Worm (Caenorhabditis elegans): Measurements from ENCODE around the gene F56D2.8.

The F56D2.8 gene

ce11 chrIII:5615675-5616074 lies 33.0 kb upstream of the F56D2.8 start:
- TF ChIP-seq ceh-13 (GFP tag; optimal IDR thresholded peaks at IDR 0.05): no peak
- TF ChIP-seq hnd-1 (tag; optimal IDR thresholded peaks at IDR 0.05): no peak
- TF ChIP-seq F13C5.2 (tag; optimal IDR thresholded peaks at IDR 0.05): no peak
- TF ChIP-seq tra-4 (tag; optimal IDR thresholded peaks at IDR 0.05): no peak
- TF ChIP-seq ama-1 (optimal IDR thresholded peaks at IDR 0.05): no peak
- TF ChIP-seq flt-1 (GFP tag; IDR thresholded peaks at IDR 0.05): no peak
- no peak for TF ChIP-seq ets-7 (tag; optimal IDR thresholded peaks at IDR 0.05)
- no peak for TF ChIP-seq tbx-11 (GFP tag; IDR thresholded peaks at IDR 0.05)
- no peak for TF ChIP-seq sea-1 (GFP tag; conservative IDR thresholded peaks at IDR 0.05)
- no peak for TF ChIP-seq scrt-1 (GFP tag; IDR thresholded peaks at IDR 0.05)
- no peak for TF ChIP-seq ceh-36 (tag; optimal IDR thresholded peaks at IDR 0.05)
- TF ChIP-seq aly-1 (tag; optimal IDR thresholded peaks at IDR 0.05): no peak
- TF ChIP-seq B0310.2 (tag; optimal IDR thresholded peaks at IDR 0.05): no peak
- TF ChIP-seq pes-1 (GFP tag; IDR thresholded peaks at IDR 0.05): no peak
- TF ChIP-seq tbx-37 (GFP tag; conservative IDR thresholded peaks at IDR 0.05): no peak
- TF ChIP-seq hmbx-1 (tag; optimal IDR thresholded peaks at IDR 0.05): no peak
- TF ChIP-seq hmg-4 (GFP tag; optimal IDR thresholded peaks at IDR 0.05): no peak

- no peak for TF ChIP-seq hmg-4 (GFP tag; optimal IDR thresholded peaks at IDR 0.05)
- TF ChIP-seq B0310.2 (tag; optimal IDR thresholded peaks at IDR 0.05): no peak
- no peak for TF ChIP-seq hnd-1 (tag; optimal IDR thresholded peaks at IDR 0.05)
- no peak for TF ChIP-seq F13C5.2 (tag; optimal IDR thresholded peaks at IDR 0.05)
These were observed 32.0 kb upstream of the F56D2.8 start, which contains the start of gene basl-1 for ce11 chrIII:5614648-5615047. basl-1 (plus strand) TSS chrIII:5614948.

- TF ChIP-seq B0310.2 (tag; optimal IDR thresholded peaks at IDR 0.05): no peak
- TF ChIP-seq tbx-11 (GFP tag; IDR thresholded peaks at IDR 0.05): no peak
- no peak for TF ChIP-seq hmg-4 (GFP tag; optimal IDR thresholded peaks at IDR 0.05)
- TF ChIP-seq sea-1 (GFP tag; conservative IDR thresholded peaks at IDR 0.05): no peak
- TF ChIP-seq F13C5.2 (tag; optimal IDR thresholded peaks at IDR 0.05): no peak
- no peak for TF ChIP-seq ceh-13 (GFP tag; optimal IDR thresholded peaks at IDR 0.05)
- TF ChIP-seq pes-1 (GFP tag; IDR thresholded peaks at IDR 0.05): no peak
- no peak for TF ChIP-seq aly-1 (tag; optimal IDR thresholded peaks at IDR 0.05)
- no peak for TF ChIP-seq hmbx-1 (tag; optimal IDR thresholded peaks at IDR 0.05)
- no peak for TF ChIP-seq ets-7 (tag; optimal IDR thresholded peaks at IDR 0.05)
These were observed 29.1 kb upstream of the F56D2.8 start, which contains the start of gene bas-1 for ce11 chrIII:5611604-5612324. bas-1 (plus strand) TSS chrIII:5612274.

- TF ChIP-seq F13C5.2 (tag; optimal IDR thresholded peaks at IDR 0.05) (no peak), tbx-37 (GFP tag; conservative IDR thresholded peaks at IDR 0.05) (no peak), pes-1 (GFP tag; IDR thresholded peaks at IDR 0.05) (no peak), sea-1 (GFP tag; conservative IDR thresholded peaks at IDR 0.05) (no peak), hmbx-1 (tag; optimal IDR thresholded peaks at IDR 0.05) (no peak), ama-1 (optimal IDR thresholded peaks at IDR 0.05) (no peak), hnd-1 (tag; optimal IDR thresholded peaks at IDR 0.05) (no peak), scrt-1 (GFP tag; IDR thresholded peaks at IDR 0.05) (no peak), B0310.2 (tag; optimal IDR thresholded peaks at IDR 0.05) (no peak), tbx-11 (GFP tag; IDR thresholded peaks at IDR 0.05) (no peak), flt-1 (GFP tag; IDR thresholded peaks at IDR 0.05) (no peak), ceh-36 (tag; optimal IDR thresholded peaks at IDR 0.05) (no peak), hmg-4 (GFP tag; optimal IDR thresholded peaks at IDR 0.05) (no peak), ets-7 (tag; optimal IDR thresholded peaks at IDR 0.05) (no peak), tra-4 (tag; optimal IDR thresholded peaks at IDR 0.05) (no peak)
These were observed 27.6 kb upstream of the F56D2.8 start, which contains the start of gene C05D2.8 for ce11 chrIII:5610276-5610675. C05D2.8 (minus strand) TSS chrIII:5610346.

ce11 chrIII:5604080-5604479 lies 21.4 kb upstream of the F56D2.8 start, which contains the start of gene xnd-1:
xnd-1 (plus strand) TSS chrIII:5604460.
- TF ChIP-seq hnd-1 (tag; optimal IDR thresholded peaks at IDR 0.05) (no peak), tbx-37 (GFP tag; conservative IDR thresholded peaks at IDR 0.05) (no peak), scrt-1 (GFP tag; IDR thresholded peaks at IDR 0.05) (no peak), hmbx-1 (tag; optimal IDR thresholded peaks at IDR 0.05) (no peak), B0310.2 (tag; optimal IDR thresholded peaks at IDR 0.05) (no peak), aly-1 (tag; optimal IDR thresholded peaks at IDR 0.05) (no peak), ceh-13 (GFP tag; optimal IDR thresholded peaks at IDR 0.05) (no peak)

ce11 chrIII:5603439-5603986 lies 20.8 kb upstream of the F56D2.8 start, which contains the start of gene madf-11:
madf-11 (minus strand) TSS chrIII:5603489.
- TF ChIP-seq aly-1 (tag; optimal IDR thresholded peaks at IDR 0.05) (no peak), tbx-11 (GFP tag; IDR thresholded peaks at IDR 0.05) (no peak), tbx-37 (GFP tag; conservative IDR thresholded peaks at IDR 0.05) (0 out of 2 replicates have a peak, but pooled peaks have one; percentile 33), F13C5.2 (tag; optimal IDR thresholded peaks at IDR 0.05) (peak; percentile 6), B0310.2 (tag; optimal IDR thresholded peaks at IDR 0.05) (no peak), ceh-36 (tag; optimal IDR thresholded peaks at IDR 0.05) (no peak), pes-1 (GFP tag; IDR thresholded peaks at IDR 0.05) (no peak), hmg-4 (GFP tag; optimal IDR thresholded peaks at IDR 0.05) (peak; percentile 68), flt-1 (GFP tag; IDR thresholded peaks at IDR 0.05) (no peak), ets-7 (tag; optimal IDR thresholded peaks at IDR 0.05) (peak; percentile 1), hnd-1 (tag; optimal IDR thresholded peaks at IDR 0.05) (no peak), hmbx-1 (tag; optimal IDR thresholded peaks at IDR 0.05) (no peak)

- TF ChIP-seq tbx-37 (GFP tag; conservative IDR thresholded peaks at IDR 0.05): peak; percentile 96
- peak; percentile 98 for TF ChIP-seq flt-1 (GFP tag; IDR thresholded peaks at IDR 0.05)
- peak; percentile 99 for TF ChIP-seq hmg-4 (GFP tag; optimal IDR thresholded peaks at IDR 0.05)
- TF ChIP-seq pes-1 (GFP tag; IDR thresholded peaks at IDR 0.05): peak; percentile 97
- TF ChIP-seq scrt-1 (GFP tag; IDR thresholded peaks at IDR 0.05): peak; percentile 98
- peak; percentile 99 for TF ChIP-seq aly-1 (tag; optimal IDR thresholded peaks at IDR 0.05)
- TF ChIP-seq sea-1 (GFP tag; conservative IDR thresholded peaks at IDR 0.05): peak; percentile 97
- TF ChIP-seq F13C5.2 (tag; optimal IDR thresholded peaks at IDR 0.05): peak; percentile 97
- TF ChIP-seq B0310.2 (tag; optimal IDR thresholded peaks at IDR 0.05): peak; percentile 96
- peak; percentile 91 for TF ChIP-seq ceh-13 (GFP tag; optimal IDR thresholded peaks at IDR 0.05)
- peak; percentile 96 for TF ChIP-seq tbx-11 (GFP tag; IDR thresholded peaks at IDR 0.05)
- TF ChIP-seq hnd-1 (tag; optimal IDR thresholded peaks at IDR 0.05): peak; percentile 86
- TF ChIP-seq ama-1 (optimal IDR thresholded peaks at IDR 0.05): no peak
- peak; percentile 90 for TF ChIP-seq ets-7 (tag; optimal IDR thresholded peaks at IDR 0.05)
- TF ChIP-seq ceh-36 (tag; optimal IDR thresholded peaks at IDR 0.05): peak; percentile 97
- TF ChIP-seq tra-4 (tag; optimal IDR thresholded peaks at IDR 0.05): peak; percentile 94
- TF ChIP-seq hmbx-1 (tag; optimal IDR thresholded peaks at IDR 0.05): peak; percentile 91
These were observed 19.3 kb upstream of the F56D2.8 start for ce11 chrIII:5601999-5602398.

Data from whole organism, early embryonic.